Fruit fly (Drosophila melanogaster) whole organism, prepupa: Measurements from ENCODE around the gene CG7556.

ENCODE experiments used
- Blimp-1 ChIP-seq: fragments of 200-800 bp; sonication (Bioruptor generic); optimal IDR thresholded peaks from 3 replicates; lab custom pipeline; 2017; ENCODE audit warnings: missing biosample characterization, missing genetic modification characterization, mild to moderate bottlenecking, moderate library complexity, missing genetic modification reagents
- CG10631 ChIP-seq: fragments of 200-800 bp; sonication (Bioruptor generic); optimal IDR thresholded peaks from 2 replicates; lab custom pipeline; 2016; ENCODE audit warnings: missing biosample characterization, missing genetic modification characterization
- CG10669 ChIP-seq: fragments of 200-800 bp; sonication (Bioruptor generic); optimal IDR thresholded peaks from 3 replicates; lab custom pipeline; 2018; ENCODE audit warnings: missing biosample characterization, mild to moderate bottlenecking, missing genetic modification characterization, moderate library complexity
- CG11294 ChIP-seq: fragments of 200-800 bp; sonication (Bioruptor generic); IDR thresholded peaks from 2 replicates; pipeline ENCODE4 v1.3.6; 2022; ENCODE audit warnings: missing biosample characterization, missing genetic modification characterization
- CG11762 ChIP-seq: fragments of 200-800 bp; sonication (Bioruptor generic); optimal IDR thresholded peaks from 3 replicates; lab custom pipeline; 2016; ENCODE audit warnings: missing biosample characterization, missing genetic modification characterization; ENCODE audit not compliant: insufficient read depth
- CG11902 ChIP-seq: fragments of 200-800 bp; sonication (Bioruptor generic); optimal IDR thresholded peaks from 3 replicates; lab custom pipeline; 2016; ENCODE audit warnings: missing biosample characterization, missing genetic modification characterization
- CG15336 ChIP-seq: fragments of 200-800 bp; sonication (Bioruptor generic); IDR thresholded peaks from 2 replicates; pipeline ENCODE4 v1.3.6; 2022; ENCODE audit warnings: missing biosample characterization, missing genetic modification characterization
- CG1621 ChIP-seq: fragments of 200-800 bp; sonication (Bioruptor generic); optimal IDR thresholded peaks from 3 replicates; lab custom pipeline; 2018; ENCODE audit warnings: missing biosample characterization, mild to moderate bottlenecking, missing genetic modification characterization
- CG16779 ChIP-seq: fragments of 200-800 bp; sonication (Bioruptor generic); optimal IDR thresholded peaks from 3 replicates; lab custom pipeline; 2017; ENCODE audit warnings: missing biosample characterization, mild to moderate bottlenecking, missing genetic modification characterization
- CG3032 ChIP-seq: fragments of 200-800 bp; optimal IDR thresholded peaks from 2 replicates; lab custom pipeline; 2019; ENCODE audit warnings: missing biosample characterization, mild to moderate bottlenecking, missing genetic modification characterization, moderate library complexity
- CG31627 ChIP-seq: fragments of 200-800 bp; sonication (Bioruptor generic); optimal IDR thresholded peaks from 3 replicates; lab custom pipeline; 2016; ENCODE audit warnings: missing biosample characterization, missing genetic modification characterization
- CG32006 ChIP-seq: fragments of 200-800 bp; sonication (Bioruptor generic); optimal IDR thresholded peaks from 3 replicates; lab custom pipeline; 2017; ENCODE audit warnings: missing biosample characterization, mild to moderate bottlenecking, missing genetic modification characterization
- CG34406 ChIP-seq: fragments of 200-800 bp; sonication (Bioruptor generic); optimal IDR thresholded peaks from 3 replicates; lab custom pipeline; 2016; ENCODE audit warnings: missing biosample characterization, missing genetic modification characterization
- CG3919 ChIP-seq: fragments of 200-800 bp; sonication (Bioruptor generic); optimal IDR thresholded peaks from 3 replicates; lab custom pipeline; 2016; ENCODE audit warnings: missing biosample characterization, missing genetic modification characterization
- CG4318 ChIP-seq: fragments of 200-800 bp; sonication (Bioruptor generic); optimal IDR thresholded peaks from 3 replicates; lab custom pipeline; 2017; ENCODE audit warnings: missing biosample characterization, mild to moderate bottlenecking, missing genetic modification characterization
- CG6163 ChIP-seq: fragments of 200-800 bp; sonication (Bioruptor generic); IDR thresholded peaks from 3 replicates; pipeline ENCODE4 v1.3.6; 2022; ENCODE audit warnings: missing biosample characterization, missing genetic modification characterization
- CG6276 ChIP-seq: fragments of 200-800 bp; sonication (Bioruptor generic); optimal IDR thresholded peaks from 2 replicates; lab custom pipeline; 2017; ENCODE audit warnings: missing biosample characterization, mild to moderate bottlenecking, missing genetic modification characterization
- CG6808 ChIP-seq: fragments of 200-800 bp; sonication (Bioruptor generic); optimal IDR thresholded peaks from 3 replicates; lab custom pipeline; 2017; ENCODE audit warnings: missing biosample characterization, missing genetic modification characterization, mild to moderate bottlenecking, moderate library complexity, missing genetic modification reagents
- CG6854 ChIP-seq: fragments of 200-800 bp; sonication (Bioruptor generic); optimal IDR thresholded peaks from 2 replicates; lab custom pipeline; 2017; ENCODE audit warnings: missing biosample characterization, mild to moderate bottlenecking, missing genetic modification characterization
- CG7368 ChIP-seq: fragments of 200-800 bp; sonication (Bioruptor generic); optimal IDR thresholded peaks from 3 replicates; lab custom pipeline; 2016; ENCODE audit warnings: missing biosample characterization, missing genetic modification characterization
- CG8119 ChIP-seq: fragments of 200-800 bp; sonication (Bioruptor generic); IDR thresholded peaks from 3 replicates; pipeline ENCODE4 v1.3.6; 2022; ENCODE audit warnings: missing biosample characterization, missing genetic modification characterization
- CG8632 ChIP-seq: fragments of 200-800 bp; sonication (Bioruptor generic); optimal IDR thresholded peaks from 3 replicates; lab custom pipeline; 2016; ENCODE audit warnings: missing biosample characterization, missing genetic modification characterization
- Eip75B ChIP-seq: fragments of 200-800 bp; sonication (Bioruptor generic); optimal IDR thresholded peaks from 3 replicates; lab custom pipeline; 2016; ENCODE audit warnings: missing biosample characterization, missing genetic modification characterization
- Eip78C ChIP-seq: fragments of 200-800 bp; sonication (Bioruptor generic); peaks from one replicate; lab custom pipeline; 2016; ENCODE audit warnings: missing biosample characterization, missing genetic modification characterization
- Eip93F ChIP-seq: fragments of 200-800 bp; sonication (Bioruptor generic); optimal IDR thresholded peaks from 2 replicates; lab custom pipeline; 2016; ENCODE audit warnings: missing biosample characterization, mild to moderate bottlenecking, missing genetic modification characterization
- Ets21C ChIP-seq: fragments of 200-800 bp; sonication (Bioruptor generic); optimal IDR thresholded peaks from 3 replicates; lab custom pipeline; 2016; ENCODE audit warnings: missing biosample characterization, missing genetic modification characterization
- Ets96B ChIP-seq: fragments of 200-800 bp; optimal IDR thresholded peaks from 2 replicates; lab custom pipeline; 2019; ENCODE audit warnings: missing biosample characterization, mild to moderate bottlenecking, missing genetic modification characterization, moderate library complexity
- Hr39 ChIP-seq: fragments of 200-800 bp; sonication (Bioruptor generic); optimal IDR thresholded peaks from 2 replicates; lab custom pipeline; 2016; ENCODE audit warnings: missing biosample characterization, missing genetic modification characterization
- Hr4 ChIP-seq: fragments of 200-800 bp; sonication (Bioruptor generic); optimal IDR thresholded peaks from 3 replicates; lab custom pipeline; 2016; ENCODE audit warnings: missing biosample characterization, missing genetic modification characterization
- Lpt ChIP-seq: fragments of 200-800 bp; sonication (Bioruptor generic); optimal IDR thresholded peaks from 3 replicates; lab custom pipeline; 2016; ENCODE audit warnings: missing biosample characterization, missing genetic modification characterization
- Met ChIP-seq: fragments of 200-800 bp; sonication (Bioruptor generic); optimal IDR thresholded peaks from 3 replicates; lab custom pipeline; 2016; ENCODE audit warnings: missing biosample characterization, missing genetic modification characterization
- OdsH ChIP-seq: fragments of 200-800 bp; sonication (Bioruptor generic); optimal IDR thresholded peaks from 3 replicates; lab custom pipeline; 2016; ENCODE audit warnings: missing biosample characterization, missing genetic modification characterization
- Smox ChIP-seq: fragments of 200-800 bp; sonication (Bioruptor generic); optimal IDR thresholded peaks from 3 replicates; lab custom pipeline; 2016; ENCODE audit warnings: missing biosample characterization, missing genetic modification characterization
- Sox102F ChIP-seq: fragments of 200-800 bp; sonication (Bioruptor generic); optimal IDR thresholded peaks from 2 replicates; lab custom pipeline; 2016; ENCODE audit warnings: missing biosample characterization, mild to moderate bottlenecking, missing genetic modification characterization
- Sox14 ChIP-seq: fragments of 200-800 bp; sonication (Bioruptor generic); optimal IDR thresholded peaks from 3 replicates; lab custom pipeline; 2016; ENCODE audit warnings: missing biosample characterization, missing genetic modification characterization
- Sox15 ChIP-seq: fragments of 200-800 bp; sonication (Bioruptor generic); optimal IDR thresholded peaks from 3 replicates; lab custom pipeline; 2016; ENCODE audit warnings: missing biosample characterization, missing genetic modification characterization
- achi ChIP-seq: fragments of 200-800 bp; sonication (Bioruptor generic); optimal IDR thresholded peaks from 3 replicates; lab custom pipeline; 2016; ENCODE audit warnings: missing biosample characterization, missing genetic modification characterization
- cyc ChIP-seq: fragments of 200-800 bp; sonication (Bioruptor generic); optimal IDR thresholded peaks from 3 replicates; lab custom pipeline; 2016; ENCODE audit warnings: missing biosample characterization, missing genetic modification characterization
- dac ChIP-seq: fragments of 200-800 bp; sonication (Bioruptor generic); optimal IDR thresholded peaks from 2 replicates; lab custom pipeline; 2017; ENCODE audit warnings: missing biosample characterization, mild to moderate bottlenecking, missing genetic modification characterization
- dsx ChIP-seq: fragments of 200-800 bp; optimal IDR thresholded peaks from 3 replicates; lab custom pipeline; 2019; ENCODE audit warnings: missing biosample characterization, mild to moderate bottlenecking, missing genetic modification characterization, moderate library complexity; ENCODE audit not compliant: poor library complexity, severe bottlenecking
- esn ChIP-seq: fragments of 200-800 bp; sonication (Bioruptor generic); optimal IDR thresholded peaks from 2 replicates; lab custom pipeline; 2016; ENCODE audit warnings: missing biosample characterization, mild to moderate bottlenecking, missing genetic modification characterization, moderate library complexity
- fd59A ChIP-seq: fragments of 200-800 bp; sonication (Bioruptor generic); optimal IDR thresholded peaks from 2 replicates; lab custom pipeline; 2017; ENCODE audit warnings: missing biosample characterization, mild to moderate bottlenecking, missing genetic modification characterization, missing genetic modification reagents
- fd85E ChIP-seq: fragments of 200-800 bp; sonication (Bioruptor generic); optimal IDR thresholded peaks from 3 replicates; lab custom pipeline; 2016; ENCODE audit warnings: missing biosample characterization, missing genetic modification characterization
- fkh ChIP-seq: fragments of 200-800 bp; sonication (Bioruptor generic); optimal IDR thresholded peaks from 3 replicates; lab custom pipeline; 2017; ENCODE audit warnings: missing biosample characterization, mild to moderate bottlenecking, missing genetic modification characterization, moderate library complexity
- lz ChIP-seq: fragments of 200-800 bp; sonication (Bioruptor generic); optimal IDR thresholded peaks from 3 replicates; lab custom pipeline; 2016; ENCODE audit warnings: missing biosample characterization, missing genetic modification characterization
- net ChIP-seq: fragments of 200-800 bp; sonication (Bioruptor generic); optimal IDR thresholded peaks from 3 replicates; lab custom pipeline; 2016; ENCODE audit warnings: missing biosample characterization, missing genetic modification characterization
- pdm3 ChIP-seq: fragments of 200-800 bp; sonication (Bioruptor generic); optimal IDR thresholded peaks from 3 replicates; lab custom pipeline; 2016; ENCODE audit warnings: missing biosample characterization, missing genetic modification characterization
- spab ChIP-seq: fragments of 200-800 bp; sonication (Bioruptor generic); optimal IDR thresholded peaks from 2 replicates; lab custom pipeline; 2017; ENCODE audit warnings: missing biosample characterization, mild to moderate bottlenecking, missing genetic modification characterization, missing genetic modification reagents
- ss ChIP-seq, 2 experiments: fragments of 200-800 bp; sonication (Bioruptor generic); optimal IDR thresholded peaks; 2 replicates in 1 of 2; 3 replicates in 1 of 2; lab custom pipeline; 2017 to 2018; ENCODE audit warnings: mild to moderate bottlenecking in 2 of 2, missing biosample characterization in 2 of 2, missing genetic modification characterization in 2 of 2, moderate library complexity in 1 of 2
- svp ChIP-seq: fragments of 200-800 bp; sonication (Bioruptor generic); peaks from one replicate; lab custom pipeline; 2016; ENCODE audit warnings: missing biosample characterization, missing genetic modification characterization
- topi ChIP-seq: fragments of 200-800 bp; sonication (Bioruptor generic); optimal IDR thresholded peaks from 3 replicates; lab custom pipeline; 2016; ENCODE audit warnings: missing biosample characterization, missing genetic modification characterization
- vri ChIP-seq: fragments of 200-800 bp; sonication (Bioruptor generic); optimal IDR thresholded peaks from 3 replicates; lab custom pipeline; 2016; ENCODE audit warnings: missing biosample characterization, mild to moderate bottlenecking, missing genetic modification characterization

CG7556 gene

dm6 chrX:19146421-19146952 is 33.1 kb downstream of the CG7556 start:
- TF ChIP-seq esn (GFP tag; lab: Kevin White, UChicago) (peak; percentile 37), net (peak; percentile 35), Hr39 (GFP tag; lab: Kevin White, UChicago) (peak; percentile 15), Ets21C (GFP tag; lab: Kevin White, UChicago) (no peak), CG6808 (GFP tag; lab: Kevin White, UChicago) (no peak), CG1621 (tag; lab: Kevin White, UChicago) (no peak), Smox (GFP tag; lab: Kevin White, UChicago) (peak; percentile 9), CG8119 (peak; percentile 61), pdm3 (peak; percentile 30), Hr4 (GFP tag; lab: Kevin White, UChicago) (peak; percentile 58), Eip75B (GFP tag; lab: Kevin White, UChicago) (peak; percentile 42), dac (no peak), Lpt (GFP tag; lab: Kevin White, UChicago) (peak; percentile 19), CG11294 (GFP tag; lab: Robert Waterston, UW) (no peak), Sox15 (GFP tag; lab: Kevin White, UChicago) (no peak), CG4318 (GFP tag; lab: Kevin White, UChicago) (peak; percentile 58), CG15336 (GFP tag; lab: Robert Waterston, UW) (peak; percentile 46), OdsH (peak; percentile 54), fd59A (GFP tag; lab: Kevin White, UChicago) (no peak), CG32006 (peak; percentile 78), lz (peak; percentile 8), CG6854 (no peak), CG11762 (GFP tag; lab: Kevin White, UChicago) (peak; percentile 15), Sox102F (GFP tag; lab: Kevin White, UChicago) (no peak), CG31627 (GFP tag; lab: Kevin White, UChicago) (peak; percentile 20), CG34406 (GFP tag; lab: Kevin White, UChicago) (no peak), dsx (GFP tag; lab: Kevin White, UChicago) (peak; percentile 29), CG6276 (GFP tag; lab: Kevin White, UChicago) (peak; percentile 24), fkh (peak; percentile 68), vri (GFP tag; lab: Kevin White, UChicago) (no peak), Eip78C (peak; percentile 91), Eip93F (GFP tag; lab: Kevin White, UChicago) (no peak), CG7368 (GFP tag; lab: Kevin White, UChicago) (no peak), Ets96B (tag; lab: Kevin White, UChicago) (no peak), cyc (GFP tag; lab: Kevin White, UChicago) (peak; percentile 4), fd85E (no peak), CG10631 (GFP tag; lab: Kevin White, UChicago) (peak; percentile 53), topi (peak; percentile 30), CG10669 (GFP tag; lab: Kevin White, UChicago) (no peak), CG11902 (GFP tag; lab: Kevin White, UChicago) (no peak), CG8632 (GFP tag; lab: Kevin White, UChicago) (peak; percentile 18), CG6163 (GFP tag; lab: Robert Waterston, UW) (peak; percentile 31; the same call in 1 of the 3 replicates), Met (GFP tag; lab: Kevin White, UChicago) (peak; percentile 37), achi (GFP tag; lab: Kevin White, UChicago) (peak; percentile 23), svp (GFP tag; lab: Kevin White, UChicago) (peak; percentile 83), spab (GFP tag; lab: Kevin White, UChicago) (no peak), Blimp-1 (no peak), CG16779 (tag; lab: Kevin White, UChicago) (no peak), CG3919 (GFP tag; lab: Kevin White, UChicago) (peak; percentile 31), Sox14 (GFP tag; lab: Kevin White, UChicago) (peak; percentile 15), ss (GFP tag; optimal IDR thresholded peaks at IDR 0.05; lab: Kevin White, UChicago) (peak in 1 of 2 experiments; percentile 6), CG3032 (no peak)
